Fruit fly (Drosophila melanogaster) Kc167 (cell line): ENCODE measurements around the gene Calr.

Source experiments
- Myc ChIP-seq: fragments of >200 bp; optimal IDR thresholded peaks from 2 replicates; lab custom pipeline; 2017; ENCODE audit warnings: missing external identifiers
- Sin3A ChIP-seq: fragments of >200 bp; optimal IDR thresholded peaks from 2 replicates; lab custom pipeline; 2018; ENCODE audit warnings: missing external identifiers
- psq ChIP-seq: fragments of >200 bp; optimal IDR thresholded peaks from 2 replicates; lab custom pipeline; 2017; ENCODE audit warnings: missing external identifiers
- ttk ChIP-seq: sonication (Bioruptor generic); optimal IDR thresholded peaks from 2 replicates; lab custom pipeline; 2017; ENCODE audit warnings: missing external identifiers

DNA sequence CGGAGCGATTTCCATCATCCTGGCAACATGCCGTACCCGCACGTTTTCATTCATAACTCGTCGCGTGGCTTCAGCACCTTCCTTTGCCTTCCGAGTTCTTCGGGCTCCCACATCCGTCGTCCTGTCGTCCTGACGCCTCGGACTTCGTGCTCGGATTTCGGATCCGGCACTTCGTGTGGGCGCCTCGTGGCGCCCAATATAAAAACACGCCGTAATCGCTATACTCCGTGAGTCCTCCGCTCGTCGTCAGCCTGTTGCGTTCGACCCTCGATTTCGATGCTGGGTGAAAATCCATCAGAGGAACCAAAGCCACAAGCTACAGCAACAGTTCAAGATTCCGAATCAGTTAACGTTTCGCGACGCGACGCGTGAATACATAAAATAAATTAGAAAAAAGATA, 9.7 kb upstream of the Calr start:
- TF ChIP-seq Sin3A (no peak), psq (lab: Kevin White, UChicago) (no peak), Myc (no peak), ttk (lab: Kevin White, UChicago) (no peak)
